Worm (Caenorhabditis elegans): ENCODE results near the gene T07E3.2.

Gene T07E3.2

ce11 chrIII:6895166-6895565 is 11.3 kb upstream of the T07E3.2 start (continued):
- peak; percentile 64 to 70 for TF ChIP-seq daf-16 (GFP tag; optimal IDR thresholded peaks at IDR 0.05)
- TF ChIP-seq daf-16 (tag; optimal IDR thresholded peaks at IDR 0.05), result peak; percentile 76
- TF ChIP-seq lin-39 (tag; optimal IDR thresholded peaks at IDR 0.05), result no peak
- peak; percentile 17 for TF ChIP-seq nhr-76 (tag; optimal IDR thresholded peaks at IDR 0.05)
- peak; percentile 50; the same call in 1 of the 2 replicates for TF ChIP-seq php-3 (GFP tag; IDR thresholded peaks at IDR 0.05)
- TF ChIP-seq cey-2 (tag; optimal IDR thresholded peaks at IDR 0.05; ENCODE audit: borderline replicate concordance, insufficient read depth), result peak; percentile 61
- no peak for TF ChIP-seq F49E8.2 (tag; optimal IDR thresholded peaks at IDR 0.05; ENCODE audit: borderline replicate concordance)
- no peak for TF ChIP-seq snpc-1.2 (GFP tag; IDR thresholded peaks at IDR 0.05)
- no peak for TF ChIP-seq D1046.2 (GFP tag; IDR thresholded peaks at IDR 0.05)
- TF ChIP-seq Y105C5A.15 (GFP tag; IDR thresholded peaks at IDR 0.05), result no peak
- peak in 1 of 2 experiments; percentile 0 for TF ChIP-seq hif-1 (tag; optimal IDR thresholded peaks at IDR 0.05)
- no peak for TF ChIP-seq madf-9 (GFP tag; conservative IDR thresholded peaks at IDR 0.05)
- no peak for TF ChIP-seq ceh-28 (tag; optimal IDR thresholded peaks at IDR 0.05)
- no peak for TF ChIP-seq F26F4.8 (GFP tag; conservative IDR thresholded peaks at IDR 0.05)
- TF ChIP-seq F44E2.7 (GFP tag; IDR thresholded peaks at IDR 0.05), result no peak
- TF ChIP-seq unc-62 (GFP tag; optimal IDR thresholded peaks at IDR 0.05 in 1 of 2), result peak in 1 of 2 experiments; percentile 99
- no peak for TF ChIP-seq unc-62 (tag; optimal IDR thresholded peaks at IDR 0.05)
- no peak for TF ChIP-seq Y5F2A.4 (GFP tag; optimal IDR thresholded peaks at IDR 0.05)
- no peak for TF ChIP-seq nhr-25 (tag; optimal IDR thresholded peaks at IDR 0.05; ENCODE audit: borderline replicate concordance, insufficient read depth)
- TF ChIP-seq ceh-44 (GFP tag; IDR thresholded peaks at IDR 0.05), result no peak
- TF ChIP-seq lin-13 (GFP tag; optimal IDR thresholded peaks at IDR 0.05), result peak; percentile 37
- TF ChIP-seq egl-27 (tag; optimal IDR thresholded peaks at IDR 0.05), result no peak
- no peak for TF ChIP-seq Y75B8A.6 (GFP tag; IDR thresholded peaks at IDR 0.05)
- no peak for TF ChIP-seq fos-1 (tag; optimal IDR thresholded peaks at IDR 0.05)
- no peak for TF ChIP-seq sdz-12 (GFP tag; optimal IDR thresholded peaks at IDR 0.05)
- no peak for TF ChIP-seq ces-1 (GFP tag; optimal IDR thresholded peaks at IDR 0.05)
- TF ChIP-seq zag-1 (tag; optimal IDR thresholded peaks at IDR 0.05), result no peak
- TF ChIP-seq ZK546.5 (tag; optimal IDR thresholded peaks at IDR 0.05), result no peak
- no peak for TF ChIP-seq zfp-2 (tag; optimal IDR thresholded peaks at IDR 0.05)
- TF ChIP-seq nhr-6 (tag; optimal IDR thresholded peaks at IDR 0.05), result no peak
- peak; percentile 83 for TF ChIP-seq nhr-48 (tag; optimal IDR thresholded peaks at IDR 0.05)
- no peak for TF ChIP-seq lin-15B (tag; optimal IDR thresholded peaks at IDR 0.05)
- no peak for TF ChIP-seq set-16 (GFP tag; IDR thresholded peaks at IDR 0.05)
- TF ChIP-seq dpl-1 (GFP tag; optimal IDR thresholded peaks at IDR 0.05), result peak; percentile 14
- no peak for TF ChIP-seq madf-5 (GFP tag; IDR thresholded peaks at IDR 0.05)
- no peak for TF ChIP-seq pha-4 (GFP tag; IDR thresholded peaks at IDR 0.05)
- TF ChIP-seq pha-4 (tag; optimal IDR thresholded peaks at IDR 0.05), result no peak
- TF ChIP-seq lin-29 (GFP tag; IDR thresholded peaks at IDR 0.05), result no peak
- peak; percentile 63 for TF ChIP-seq nhr-102 (tag; optimal IDR thresholded peaks at IDR 0.05)
- TF ChIP-seq T26A8.4 (GFP tag; IDR thresholded peaks at IDR 0.05), result peak; percentile 66
- TF ChIP-seq lsy-2 (tag; optimal IDR thresholded peaks at IDR 0.05), result peak; percentile 43 to 84
- TF ChIP-seq nhr-111 (GFP tag; optimal IDR thresholded peaks at IDR 0.05), result no peak
- peak; percentile 95 for TF ChIP-seq hlh-11 (tag; optimal IDR thresholded peaks at IDR 0.05)
- TF ChIP-seq duxl-1 (tag; optimal IDR thresholded peaks at IDR 0.05; ENCODE audit: poor library complexity), result no peak
- TF ChIP-seq nhr-28 (tag; optimal IDR thresholded peaks at IDR 0.05), result peak; percentile 89
- no peak for TF ChIP-seq dmd-8 (GFP tag; IDR thresholded peaks at IDR 0.05)
- no peak for TF ChIP-seq aha-1 (tag)
- peak; percentile 69; the same call in 1 of the 2 replicates for TF ChIP-seq tra-1 (GFP tag; IDR thresholded peaks at IDR 0.05)
- peak; percentile 76 for TF ChIP-seq T20F7.1 (GFP tag; optimal IDR thresholded peaks at IDR 0.05)
- TF ChIP-seq arid-1 (GFP tag; conservative IDR thresholded peaks at IDR 0.05), result 0 out of 2 replicates have a peak, but pooled peaks have one; percentile 44
- no peak for TF ChIP-seq F10B5.3 (tag; optimal IDR thresholded peaks at IDR 0.05)
- TF ChIP-seq zip-2 (tag; optimal IDR thresholded peaks at IDR 0.05), result no peak

Data from whole organism, L4 larva.